Fruit fly (Drosophila melanogaster): Measurements from ENCODE around the gene CG43330.

dm6 chr3L:22458898-22459524 is 45.2 kb downstream of the CG43330 start:
- TF ChIP-seq unpg (GFP tag; optimal IDR thresholded peaks at IDR 0.05) (no peak), nmo (GFP tag; optimal IDR thresholded peaks at IDR 0.05) (peak; percentile 13), CG13624 (GFP tag; optimal IDR thresholded peaks at IDR 0.05) (no peak), repo (GFP tag; optimal IDR thresholded peaks at IDR 0.05) (no peak), CG34376 (GFP tag; optimal IDR thresholded peaks at IDR 0.05) (no peak), schlank (tag; optimal IDR thresholded peaks at IDR 0.05) (no peak), Atf6 (GFP tag; IDR thresholded peaks at IDR 0.05) (no peak)
